Worm (Caenorhabditis elegans): Measurements from ENCODE around the gene npr-37.
A peak's percentile ranks its signal among the peaks of the same experiment; 100 is the strongest.

Gene npr-37

DNA sequence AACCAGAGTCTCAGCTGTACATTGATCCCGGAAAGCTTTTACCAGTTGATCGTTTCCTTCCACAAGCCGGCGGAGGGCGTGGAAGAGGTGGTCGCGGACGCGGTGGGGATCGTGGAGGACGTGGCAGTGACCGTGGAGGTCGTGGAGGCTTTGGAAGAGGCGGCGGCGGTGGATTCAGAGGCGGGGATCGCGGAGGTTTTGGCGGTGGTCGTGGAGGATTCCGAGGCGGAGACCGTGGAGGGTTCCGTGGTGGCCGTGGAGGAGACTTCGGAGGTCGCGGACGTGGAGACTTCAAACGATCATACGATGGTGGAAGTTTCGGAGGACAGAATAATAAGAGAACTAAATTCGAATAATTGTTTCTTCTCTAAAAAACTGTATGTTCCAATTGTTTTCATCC, 54.4 kb downstream of the npr-37 start:
- TF ChIP-seq sptf-2 (GFP tag; optimal IDR thresholded peaks at IDR 0.05): no peak
- TF ChIP-seq ztf-6 (GFP tag; IDR thresholded peaks at IDR 0.05): no peak
- TF ChIP-seq ceh-27 (GFP tag; optimal IDR thresholded peaks at IDR 0.05): no peak
- no peak for TF ChIP-seq lin-40 (tag; optimal IDR thresholded peaks at IDR 0.05)
- TF ChIP-seq ztf-3 (GFP tag; optimal IDR thresholded peaks at IDR 0.05): no peak
- no peak for TF ChIP-seq chd-7 (tag; optimal IDR thresholded peaks at IDR 0.05)
- no peak for TF ChIP-seq sea-2 (GFP tag; IDR thresholded peaks at IDR 0.05)
- no peak for TF ChIP-seq F10E7.11 (tag; optimal IDR thresholded peaks at IDR 0.05)
- no peak for TF ChIP-seq snpc-3.4 (tag; optimal IDR thresholded peaks at IDR 0.05)
- peak; percentile 95 for TF ChIP-seq egrh-3 (GFP tag; IDR thresholded peaks at IDR 0.05)
- no peak for TF ChIP-seq B0261.1 (tag; optimal IDR thresholded peaks at IDR 0.05)
- TF ChIP-seq zfh-2 (GFP tag; conservative IDR thresholded peaks at IDR 0.05): peak; percentile 81
- TF ChIP-seq lin-35 (GFP tag; optimal IDR thresholded peaks at IDR 0.05): no peak

ce11 chrIV:425995-426394, 55.0 kb downstream of the npr-37 start, which contains the start of gene garr-1:
Gene garr-1, plus strand, starts transcription at chrIV:426168.
- peak; percentile 68; the same call in 1 of the 2 replicates for TF ChIP-seq egrh-3 (GFP tag; IDR thresholded peaks at IDR 0.05)
- no peak for TF ChIP-seq egl-18 (GFP tag; IDR thresholded peaks at IDR 0.05)

ce11 chrIV:425546-425945, 55.4 kb downstream of the npr-37 start:
- no peak for TF ChIP-seq Y95B8A.8 (GFP tag; IDR thresholded peaks at IDR 0.05)
- TF ChIP-seq T07F8.4 (tag; optimal IDR thresholded peaks at IDR 0.05): no peak
- TF ChIP-seq pbrm-1 (GFP tag; IDR thresholded peaks at IDR 0.05): 0 out of 2 replicates have a peak, but pooled peaks have one; percentile 20
- no peak for TF ChIP-seq gei-17 (GFP tag; optimal IDR thresholded peaks at IDR 0.05)
- TF ChIP-seq madf-3 (GFP tag; IDR thresholded peaks at IDR 0.05): no peak
- no peak for TF ChIP-seq die-1 (tag; optimal IDR thresholded peaks at IDR 0.05)
- no peak for TF ChIP-seq mel-28 (tag; optimal IDR thresholded peaks at IDR 0.05; ENCODE audit: borderline replicate concordance)
- no peak for TF ChIP-seq unc-130 (GFP tag; optimal IDR thresholded peaks at IDR 0.05)
- no peak for TF ChIP-seq F55B11.4 (tag; optimal IDR thresholded peaks at IDR 0.05; ENCODE audit: borderline replicate concordance, insufficient read depth)
- no peak for TF ChIP-seq C17E4.6 (GFP tag; IDR thresholded peaks at IDR 0.05)
- TF ChIP-seq sptf-2 (GFP tag; optimal IDR thresholded peaks at IDR 0.05): no peak
- TF ChIP-seq ztf-26 (tag; optimal IDR thresholded peaks at IDR 0.05): no peak
- no peak for TF ChIP-seq B0336.3 (GFP tag; IDR thresholded peaks at IDR 0.05)
- no peak for TF ChIP-seq nhr-27 (tag; optimal IDR thresholded peaks at IDR 0.05)
- TF ChIP-seq F57C9.4 (tag; optimal IDR thresholded peaks at IDR 0.05): no peak
- no peak for TF ChIP-seq aptf-3 (GFP tag; IDR thresholded peaks at IDR 0.05)
- no peak for TF ChIP-seq hmg-20 (GFP tag; IDR thresholded peaks at IDR 0.05)
- no peak for TF ChIP-seq him-1 (tag; optimal IDR thresholded peaks at IDR 0.05)
- no peak for TF ChIP-seq nfya-2 (GFP tag; IDR thresholded peaks at IDR 0.05)
- TF ChIP-seq nhr-90 (tag; optimal IDR thresholded peaks at IDR 0.05): no peak
- TF ChIP-seq F49E8.2 (tag; optimal IDR thresholded peaks at IDR 0.05; ENCODE audit: insufficient read depth): no peak
- TF ChIP-seq F37B4.10 (GFP tag; IDR thresholded peaks at IDR 0.05): no peak
- no peak for TF ChIP-seq hlh-12 (tag; optimal IDR thresholded peaks at IDR 0.05)
- no peak for TF ChIP-seq let-526 (GFP tag; IDR thresholded peaks at IDR 0.05)
- TF ChIP-seq dox-1 (GFP tag; IDR thresholded peaks at IDR 0.05): peak; percentile 18; the same call in 1 of the 2 replicates
- peak; percentile 31 for TF ChIP-seq snpc-1.3 (tag; optimal IDR thresholded peaks at IDR 0.05; ENCODE audit: insufficient read depth)
- no peak for TF ChIP-seq repo-1 (tag; optimal IDR thresholded peaks at IDR 0.05)
- TF ChIP-seq ama-1 (optimal IDR thresholded peaks at IDR 0.05): no peak
- no peak for TF ChIP-seq ama-1 (GFP tag; optimal IDR thresholded peaks at IDR 0.05)
- TF ChIP-seq hrde-1 (tag; optimal IDR thresholded peaks at IDR 0.05; ENCODE audit: borderline replicate concordance): no peak
- TF ChIP-seq zfh-2 (GFP tag; conservative IDR thresholded peaks at IDR 0.05): no peak
- TF ChIP-seq attf-5 (GFP tag; optimal IDR thresholded peaks at IDR 0.05): peak; percentile 33
- TF ChIP-seq attf-6 (GFP tag; IDR thresholded peaks at IDR 0.05): no peak
- no peak for TF ChIP-seq tbx-9 (tag; optimal IDR thresholded peaks at IDR 0.05; ENCODE audit: borderline replicate concordance)
- TF ChIP-seq sdz-38 (tag; optimal IDR thresholded peaks at IDR 0.05): no peak

Measured in whole organism, young adult.